Worm (Caenorhabditis elegans) whole organism, young adult: ENCODE measurements around the gene nhr-51.
"Not testable (repeated sequence)": the region's sequence is repeated elsewhere in the genome, so short reads cannot be mapped to it uniquely, and the experiment has no call there.

ENCODE experiments used
- Y53G8AR.9 ChIP-seq: fragments of 200-800 bp; sonication (Bioruptor generic); conservative IDR thresholded peaks from 2 replicates; pipeline ENCODE4 v1.3.6; 2022; ENCODE audit warnings: missing genetic modification reagents, missing genetic modification characterization, missing compliant biosample characterization
- hlh-12 ChIP-seq: sonication (generic microtip); optimal IDR thresholded peaks from 2 replicates; lab custom pipeline; 2016; ENCODE audit warnings: missing genetic modification characterization, missing compliant biosample characterization
- hmg-1.2 ChIP-seq: fragments of 200-800 bp; sonication (Bioruptor generic); IDR thresholded peaks from 2 replicates; pipeline ENCODE4 v1.3.6; 2022; ENCODE audit warnings: missing genetic modification reagents, missing genetic modification characterization, missing compliant biosample characterization
- hmg-20 ChIP-seq: fragments of 200-800 bp; sonication (Bioruptor generic); IDR thresholded peaks from 2 replicates; pipeline ENCODE4 v1.3.6; 2022; ENCODE audit warnings: missing genetic modification reagents, missing genetic modification characterization, missing compliant biosample characterization
- lin-35 ChIP-seq, 3 experiments: fragments of 150-350 bp in 2 of 3; sonication (generic microtip) in 1 of 3; optimal IDR thresholded peaks; 2 replicates each; lab custom pipeline; 2014 to 2018; ENCODE audit warnings: missing biosample characterization in 3 of 3, missing genetic modification characterization in 3 of 3, missing genetic modification reagents in 3 of 3
- madf-8 ChIP-seq: fragments of 200-800 bp; sonication (Bioruptor generic); conservative IDR thresholded peaks from 2 replicates; pipeline ENCODE4 v1.3.6; 2022; ENCODE audit warnings: missing genetic modification reagents, missing genetic modification characterization, missing compliant biosample characterization
- sea-2 ChIP-seq: fragments of 200-800 bp; sonication (Bioruptor generic); IDR thresholded peaks from 2 replicates; pipeline ENCODE4 v1.3.6; 2022; ENCODE audit warnings: missing genetic modification characterization, missing compliant biosample characterization
- snpc-3.4 ChIP-seq: sonication (generic microtip); optimal IDR thresholded peaks from 2 replicates; lab custom pipeline; 2017; ENCODE audit warnings: missing genetic modification characterization, mild to moderate bottlenecking, missing compliant biosample characterization, antibody characterized with exemption, moderate library complexity, missing genotype, missing genetic modification reagents

DNA sequence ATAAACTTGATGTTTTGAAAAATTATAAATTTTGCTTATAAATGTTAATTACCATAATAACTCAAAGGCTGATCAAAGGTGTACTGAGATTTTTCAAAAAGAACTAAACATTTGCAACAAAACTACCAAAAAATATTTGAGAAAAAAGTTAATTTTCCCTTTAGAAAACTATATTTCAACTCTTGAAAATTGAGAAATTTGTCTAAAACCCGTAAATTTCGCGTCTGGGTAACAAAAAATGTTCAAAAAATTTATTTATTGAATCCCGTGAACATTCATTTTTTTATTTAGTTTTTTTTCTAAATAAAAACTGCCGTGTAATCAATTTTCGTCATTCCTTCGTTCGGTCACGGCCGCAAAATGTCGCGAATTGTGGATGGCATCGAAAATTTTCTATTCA is 3.7 kb upstream of the nhr-51 start, which contains the start of gene K06B4.15:
- TF ChIP-seq hmg-1.2 (GFP tag; lab: Robert Waterston, UW); madf-8 (GFP tag; lab: Robert Waterston, UW); sea-2 (GFP tag; lab: Robert Waterston, UW); snpc-3.4; hmg-20; hlh-12 (tag; lab: Kevin White, UChicago); Y53G8AR.9; lin-35 (GFP tag; optimal IDR thresholded peaks at IDR 0.05; lab: Kevin White, UChicago): not testable (repeated sequence)
